Fruit fly (Drosophila melanogaster) whole organism, adult: ENCODE results near the gene CG13471.
A peak's percentile ranks its signal among the peaks of the same experiment; 100 is the strongest.

ENCODE experiments used
- CG11617 ChIP-seq: fragments of 200-800 bp; sonication (Bioruptor generic); optimal IDR thresholded peaks from 2 replicates; lab custom pipeline; 2017; ENCODE audit warnings: mild to moderate bottlenecking, missing biosample characterization, missing genetic modification reagents, missing genetic modification characterization
- CG12768 ChIP-seq: fragments of 200-800 bp; sonication (Bioruptor generic); optimal IDR thresholded peaks from 2 replicates; lab custom pipeline; 2017; ENCODE audit warnings: missing biosample characterization, missing genetic modification characterization, mild to moderate bottlenecking, moderate library complexity, missing genetic modification reagents
- CG14711 ChIP-seq: fragments of 200-800 bp; sonication (Bioruptor generic); optimal IDR thresholded peaks from 2 replicates; lab custom pipeline; 2018; ENCODE audit warnings: missing biosample characterization, mild to moderate bottlenecking, missing genetic modification characterization, moderate library complexity
- CG1620 ChIP-seq: fragments of 200-800 bp; sonication (Bioruptor generic); optimal IDR thresholded peaks from 2 replicates; lab custom pipeline; 2016; ENCODE audit warnings: missing biosample characterization, missing genetic modification characterization
- CG33017 ChIP-seq: fragments of 200-800 bp; sonication (Bioruptor generic); optimal IDR thresholded peaks from 2 replicates; lab custom pipeline; 2018; ENCODE audit warnings: missing biosample characterization, mild to moderate bottlenecking, missing genetic modification characterization, moderate library complexity
- CG5204 ChIP-seq: fragments of 200-800 bp; sonication (Bioruptor generic); optimal IDR thresholded peaks from 2 replicates; lab custom pipeline; 2016; ENCODE audit warnings: missing biosample characterization, missing genetic modification characterization
- CG7045 ChIP-seq: fragments of 200-800 bp; sonication (Bioruptor generic); optimal IDR thresholded peaks from 2 replicates; lab custom pipeline; 2017; ENCODE audit warnings: missing biosample characterization, mild to moderate bottlenecking, missing genetic modification characterization
- CG7101 ChIP-seq: fragments of 200-800 bp; sonication (Bioruptor generic); optimal IDR thresholded peaks from 2 replicates; lab custom pipeline; 2018; ENCODE audit warnings: missing biosample characterization, mild to moderate bottlenecking, missing genetic modification characterization, moderate library complexity
- Clk ChIP-seq: fragments of 200-800 bp; sonication (Bioruptor generic); optimal IDR thresholded peaks from 2 replicates; lab custom pipeline; 2017; ENCODE audit warnings: missing biosample characterization, missing genetic modification characterization
- Crg-1 ChIP-seq: fragments of 200-800 bp; sonication (Bioruptor generic); optimal IDR thresholded peaks from 2 replicates; lab custom pipeline; 2016; ENCODE audit warnings: missing biosample characterization, missing genetic modification characterization
- Hr96 ChIP-seq: fragments of 200-800 bp; sonication (Bioruptor generic); optimal IDR thresholded peaks from 2 replicates; lab custom pipeline; 2016; ENCODE audit warnings: missing biosample characterization, missing genetic modification characterization
- Mnt ChIP-seq: fragments of 200-800 bp; sonication (Bioruptor generic); optimal IDR thresholded peaks from 2 replicates; lab custom pipeline; 2016; ENCODE audit warnings: missing biosample characterization, mild to moderate bottlenecking, missing genetic modification characterization
- bab1 ChIP-seq: fragments of 200-800 bp; sonication (Bioruptor generic); optimal IDR thresholded peaks from 3 replicates; lab custom pipeline; 2019; ENCODE audit warnings: missing biosample characterization, mild to moderate bottlenecking, missing genetic modification characterization, moderate library complexity
- cic ChIP-seq: fragments of 200-800 bp; sonication (Bioruptor generic); optimal IDR thresholded peaks from 2 replicates; lab custom pipeline; 2017; ENCODE audit warnings: missing biosample characterization, mild to moderate bottlenecking, missing genetic modification characterization, moderate library complexity
- cnc ChIP-seq, 2 experiments: fragments of >200 bp; optimal IDR thresholded peaks; 2 replicates each; lab custom pipeline; 2017
- kay ChIP-seq: fragments of 200-800 bp; sonication (Bioruptor generic); peaks from one replicate; lab custom pipeline; 2016; ENCODE audit warnings: missing biosample characterization, missing genetic modification characterization, borderline replicate concordance
- ovo ChIP-seq: fragments of 200-800 bp; sonication (Bioruptor generic); optimal IDR thresholded peaks from 2 replicates; lab custom pipeline; 2016; ENCODE audit warnings: missing biosample characterization, missing genetic modification characterization
- pad ChIP-seq: fragments of 200-800 bp; sonication (Bioruptor generic); optimal IDR thresholded peaks from 3 replicates; lab custom pipeline; 2017; ENCODE audit warnings: missing biosample characterization, missing genetic modification characterization, mild to moderate bottlenecking, moderate library complexity, missing genetic modification reagents
- tj ChIP-seq: fragments of 200-800 bp; sonication (Bioruptor generic); optimal IDR thresholded peaks from 3 replicates; lab custom pipeline; 2017; ENCODE audit warnings: missing biosample characterization, mild to moderate bottlenecking, missing genetic modification characterization, moderate library complexity
- toe ChIP-seq: fragments of 200-800 bp; sonication (Bioruptor generic); optimal IDR thresholded peaks from 2 replicates; lab custom pipeline; 2016; ENCODE audit warnings: missing biosample characterization, missing genetic modification characterization

Gene CG13471

DNA sequence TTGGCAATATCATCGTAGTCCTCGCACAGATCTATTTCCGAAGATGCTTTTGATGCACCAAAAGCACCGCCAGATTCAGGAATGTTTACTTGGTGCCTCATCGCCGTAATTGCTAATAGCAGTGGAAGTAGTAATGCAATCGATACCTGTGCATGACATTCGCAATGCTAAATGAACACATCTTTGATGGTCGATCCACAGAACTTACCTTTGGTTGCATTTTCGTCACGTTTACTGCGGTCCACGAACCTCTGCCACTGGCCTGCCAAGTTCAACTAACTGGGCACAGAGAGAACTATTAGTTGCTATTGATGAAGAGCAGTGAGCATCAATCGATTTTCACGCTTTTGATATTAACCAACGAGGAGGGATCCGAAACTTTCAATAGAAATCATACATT is 31.7 kb downstream of the CG13471 start, which contains the start of gene CG17177:
TSS of gene CG17177 (minus strand) at position 101 of the 400 bp plus-strand sequence.
- TF ChIP-seq Mnt: no peak
- no peak for TF ChIP-seq CG7045
- no peak for TF ChIP-seq CG5204 (GFP tag; lab: Kevin White, UChicago)
- no peak for TF ChIP-seq pad (GFP tag; lab: Kevin White, UChicago)
- no peak for TF ChIP-seq toe (GFP tag; lab: Kevin White, UChicago)
- TF ChIP-seq CG11617 (GFP tag; lab: Kevin White, UChicago): no peak
- TF ChIP-seq Clk (GFP tag; lab: Kevin White, UChicago): no peak
- TF ChIP-seq CG33017 (tag; lab: Kevin White, UChicago): no peak
- no peak for TF ChIP-seq tj (GFP tag; lab: Kevin White, UChicago)
- TF ChIP-seq CG1620 (GFP tag; lab: Kevin White, UChicago): no peak
- no peak for TF ChIP-seq cic
- no peak for TF ChIP-seq CG7101 (tag; lab: Kevin White, UChicago)
- TF ChIP-seq CG14711 (tag; lab: Kevin White, UChicago): no peak
- TF ChIP-seq cnc (optimal IDR thresholded peaks at IDR 0.05; lab: Kevin White, UChicago): no peak

DNA sequence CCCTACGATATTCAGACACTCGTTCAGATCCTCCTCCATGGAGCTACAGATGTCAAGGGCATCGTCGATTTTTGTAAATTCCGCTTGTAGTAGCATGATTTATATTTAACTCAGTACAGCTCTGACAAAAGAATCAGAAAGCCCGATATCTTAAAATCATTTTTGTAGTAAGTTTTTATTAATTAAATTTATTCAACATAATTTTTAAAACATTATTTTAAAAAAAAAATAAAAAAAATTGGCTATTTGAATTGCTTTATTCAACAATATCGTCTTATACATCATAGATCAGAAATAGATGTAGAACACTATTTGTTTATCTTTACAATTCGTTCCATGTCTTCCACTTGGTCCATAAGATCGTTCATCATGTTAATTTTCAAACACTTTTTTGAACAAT is 36.3 kb downstream of the CG13471 start, which contains the start of gene CG13474:
TSS of gene CG13474 (minus strand) at position 101 of the 400 bp plus-strand sequence.
- TF ChIP-seq Hr96 (GFP tag; lab: Kevin White, UChicago): no peak
- TF ChIP-seq pad (GFP tag; lab: Kevin White, UChicago): no peak
- no peak for TF ChIP-seq Crg-1 (GFP tag; lab: Kevin White, UChicago)
- no peak for TF ChIP-seq cnc (optimal IDR thresholded peaks at IDR 0.05; lab: Kevin White, UChicago)
- TF ChIP-seq toe (GFP tag; lab: Kevin White, UChicago): no peak
- no peak for TF ChIP-seq bab1 (GFP tag; lab: Kevin White, UChicago)
- TF ChIP-seq CG7045: no peak
- no peak for TF ChIP-seq CG11617 (GFP tag; lab: Kevin White, UChicago)
- no peak for TF ChIP-seq CG5204 (GFP tag; lab: Kevin White, UChicago)
- no peak for TF ChIP-seq kay (GFP tag; lab: Kevin White, UChicago)
- no peak for TF ChIP-seq CG33017 (tag; lab: Kevin White, UChicago)
- no peak for TF ChIP-seq CG1620 (GFP tag; lab: Kevin White, UChicago)
- no peak for TF ChIP-seq Clk (GFP tag; lab: Kevin White, UChicago)
- TF ChIP-seq CG12768 (GFP tag; lab: Kevin White, UChicago): no peak
- TF ChIP-seq ovo (GFP tag; lab: Kevin White, UChicago): no peak

DNA sequence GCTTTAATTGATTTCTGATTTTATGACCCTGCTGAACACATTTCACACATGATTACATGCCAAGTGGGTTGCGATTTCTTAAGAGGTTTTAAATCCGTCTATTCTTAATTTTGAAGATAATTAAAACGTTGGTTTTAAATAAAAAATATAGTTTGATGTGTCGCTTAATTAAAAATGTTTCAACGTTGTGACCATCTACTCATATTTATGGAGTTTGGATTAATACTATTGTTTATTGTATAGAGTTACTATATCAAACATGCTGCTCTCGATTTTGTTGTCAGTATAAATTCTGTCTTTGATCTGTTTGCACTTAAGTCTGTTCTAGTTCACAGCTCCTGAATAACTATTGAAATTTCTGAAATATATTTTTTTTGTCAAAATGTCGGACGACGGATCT is 42.3 kb downstream of the CG13471 start, which contains the start of gene gdrd:
TSS of gene gdrd (plus strand) at position 301 of the 400 bp plus-strand sequence.
- TF ChIP-seq tj (GFP tag; lab: Kevin White, UChicago): no peak
- no peak for TF ChIP-seq CG33017 (tag; lab: Kevin White, UChicago)
- peak; percentile 70 for TF ChIP-seq kay (GFP tag; lab: Kevin White, UChicago)
- TF ChIP-seq CG14711 (tag; lab: Kevin White, UChicago): no peak
- no peak for TF ChIP-seq CG1620 (GFP tag; lab: Kevin White, UChicago)

DNA sequence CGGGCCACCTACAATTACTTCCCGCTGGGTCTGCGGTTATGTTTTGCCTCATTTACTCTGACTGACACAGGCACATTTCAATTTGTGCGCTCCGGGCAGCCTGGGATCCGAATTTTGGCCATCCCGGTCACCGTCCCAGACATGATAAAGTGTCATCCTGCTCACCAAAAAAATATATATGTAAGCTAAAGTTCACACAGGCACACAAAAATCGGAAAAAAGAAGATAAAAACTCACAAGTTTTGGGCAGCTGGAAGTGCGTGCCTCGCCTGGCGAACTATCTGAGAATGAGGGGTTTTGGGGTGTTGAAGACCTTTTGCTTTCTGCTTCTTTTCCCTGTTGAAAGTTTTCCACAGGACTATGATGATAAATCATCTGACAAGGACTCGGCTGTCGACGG is 47.1 kb downstream of the CG13471 start:
- TF ChIP-seq cnc (optimal IDR thresholded peaks at IDR 0.05; lab: Kevin White, UChicago): no peak
- TF ChIP-seq ovo (GFP tag; lab: Kevin White, UChicago): no peak
- no peak for TF ChIP-seq toe (GFP tag; lab: Kevin White, UChicago)
- TF ChIP-seq pad (GFP tag; lab: Kevin White, UChicago): no peak
- no peak for TF ChIP-seq Crg-1 (GFP tag; lab: Kevin White, UChicago)
- no peak for TF ChIP-seq Clk (GFP tag; lab: Kevin White, UChicago)
- no peak for TF ChIP-seq tj (GFP tag; lab: Kevin White, UChicago)
- no peak for TF ChIP-seq CG12768 (GFP tag; lab: Kevin White, UChicago)
- TF ChIP-seq CG14711 (tag; lab: Kevin White, UChicago): no peak
- no peak for TF ChIP-seq bab1 (GFP tag; lab: Kevin White, UChicago)
- TF ChIP-seq kay (GFP tag; lab: Kevin White, UChicago): no peak
- no peak for TF ChIP-seq CG5204 (GFP tag; lab: Kevin White, UChicago)

DNA sequence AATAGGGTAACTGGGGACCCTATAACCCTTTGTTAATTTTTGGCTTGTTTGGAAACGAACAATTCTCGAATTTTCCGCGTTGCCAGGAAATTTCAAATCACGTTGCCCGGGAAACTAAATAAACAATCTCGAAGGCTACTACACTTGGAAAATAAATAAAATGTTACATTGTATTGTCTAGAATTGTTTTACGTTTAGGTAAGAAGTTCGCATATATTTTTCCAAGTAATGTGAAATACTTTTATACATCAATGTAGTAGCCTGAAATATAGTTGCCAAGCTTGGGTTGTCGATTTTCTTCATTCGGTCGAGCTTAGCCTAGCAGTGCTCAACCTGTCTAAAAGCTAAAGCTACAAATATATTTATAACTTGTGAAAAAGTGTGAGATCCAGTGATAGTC is 48.8 kb downstream of the CG13471 start, which contains the start of gene Dnaaf6:
TSS of gene Dnaaf6 (plus strand) at position 301 of the 400 bp plus-strand sequence.
- TF ChIP-seq CG1620 (GFP tag; lab: Kevin White, UChicago) (no peak), toe (GFP tag; lab: Kevin White, UChicago) (no peak), CG5204 (GFP tag; lab: Kevin White, UChicago) (no peak), CG12768 (GFP tag; lab: Kevin White, UChicago) (no peak), Mnt (no peak), Clk (GFP tag; lab: Kevin White, UChicago) (no peak), pad (GFP tag; lab: Kevin White, UChicago) (no peak), CG7045 (no peak), cic (no peak)
